Worm (Caenorhabditis elegans): ENCODE data around the gene gta-1.

ce11 chrIV:10164086-10164485 is 16.4 kb upstream of the gta-1 start:
- no peak for TF ChIP-seq W03F9.2 (tag; optimal IDR thresholded peaks at IDR 0.05)
- no peak for TF ChIP-seq him-1 (tag; optimal IDR thresholded peaks at IDR 0.05)
- TF ChIP-seq dao-5 (tag; optimal IDR thresholded peaks at IDR 0.05) = no peak
